Worm (Caenorhabditis elegans) whole organism, midembryonic: ENCODE data around the gene T07D3.2.

ENCODE experiments used
- T22C8.4 ChIP-seq: fragments of 200-800 bp; sonication (Bioruptor generic); IDR thresholded peaks from 2 replicates; pipeline ENCODE4 v1.3.6; 2022; ENCODE audit warnings: missing genetic modification characterization, missing compliant biosample characterization
- cog-1 ChIP-seq: sonication (generic microtip); optimal IDR thresholded peaks from 2 replicates; lab custom pipeline; 2016; ENCODE audit warnings: missing genetic modification characterization, missing compliant biosample characterization
- flt-1 ChIP-seq: fragments of 200-800 bp; sonication (Bioruptor generic); IDR thresholded peaks from 2 replicates; pipeline ENCODE4 v1.3.6; 2022; ENCODE audit warnings: missing genetic modification characterization, missing compliant biosample characterization
- klf-2 ChIP-seq: fragments of 200-800 bp; sonication (Bioruptor generic); conservative IDR thresholded peaks from 2 replicates; pipeline ENCODE4 v1.3.6; 2022; ENCODE audit warnings: missing genetic modification reagents, missing genetic modification characterization, missing compliant biosample characterization
- med-1 ChIP-seq: sonication (generic microtip); optimal IDR thresholded peaks from 2 replicates; lab custom pipeline; 2017; ENCODE audit warnings: missing genetic modification characterization, mild to moderate bottlenecking, missing compliant biosample characterization, antibody characterized with exemption, missing genetic modification reagents; ENCODE audit not compliant: insufficient read depth
- ref-1 ChIP-seq: fragments of 200-800 bp; sonication (Bioruptor generic); conservative IDR thresholded peaks from 2 replicates; pipeline ENCODE4 v1.3.6; 2022; ENCODE audit warnings: missing genetic modification reagents, missing genetic modification characterization, missing compliant biosample characterization
- tab-1 ChIP-seq: fragments of 200-800 bp; sonication (Bioruptor generic); IDR thresholded peaks from 2 replicates; pipeline ENCODE4 v1.3.6; 2022; ENCODE audit warnings: missing genetic modification characterization, missing compliant biosample characterization
- ztf-23 ChIP-seq: fragments of 200-800 bp; sonication (Bioruptor generic); IDR thresholded peaks from 2 replicates; pipeline ENCODE4 v1.3.6; 2022; ENCODE audit warnings: missing genetic modification reagents, missing genetic modification characterization, missing compliant biosample characterization
- ztf-29 ChIP-seq: fragments of 200-800 bp; sonication (Bioruptor generic); IDR thresholded peaks from 2 replicates; pipeline ENCODE4 v1.3.6; 2022; ENCODE audit warnings: missing genetic modification reagents, missing genetic modification characterization, missing compliant biosample characterization

Gene T07D3.2

DNA sequence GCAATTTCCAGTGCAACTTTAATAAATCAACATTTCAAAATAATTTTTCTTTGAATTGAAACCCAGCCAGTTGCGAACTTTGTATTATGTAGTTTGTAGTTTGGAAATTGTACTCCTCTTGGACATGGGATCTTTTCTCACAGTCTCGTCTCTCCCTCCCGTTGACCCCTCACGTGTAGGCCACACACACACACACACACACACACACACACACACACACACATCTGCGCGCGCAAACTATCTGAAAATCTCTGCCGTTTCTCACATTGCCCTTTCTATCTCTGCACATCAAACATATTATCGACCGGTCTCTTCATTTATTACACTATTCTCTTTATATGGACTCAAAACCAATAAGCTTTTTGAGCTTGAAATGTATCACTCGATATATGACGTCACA is 39.0 kb downstream of the T07D3.2 start, which contains the start of gene fbxc-36:
TSS of gene fbxc-36 (plus strand) at position 205 of the 400 bp plus-strand sequence.
- TF ChIP-seq klf-2 (GFP tag; lab: Robert Waterston, UW) = no peak
- no peak for TF ChIP-seq ztf-29 (GFP tag; lab: Robert Waterston, UW)
- TF ChIP-seq med-1 = no peak
- no peak for TF ChIP-seq tab-1
- no peak for TF ChIP-seq T22C8.4 (GFP tag; lab: Robert Waterston, UW)
- TF ChIP-seq ztf-23 (GFP tag; lab: Robert Waterston, UW) = no peak
- no peak for TF ChIP-seq flt-1 (GFP tag; lab: Robert Waterston, UW)
- TF ChIP-seq cog-1 = no peak
- no peak for TF ChIP-seq ref-1 (GFP tag; lab: Robert Waterston, UW)

- TF ChIP-seq flt-1 (GFP tag; lab: Robert Waterston, UW) (no peak), ztf-29 (GFP tag; lab: Robert Waterston, UW) (no peak), T22C8.4 (GFP tag; lab: Robert Waterston, UW) (no peak), ref-1 (GFP tag; lab: Robert Waterston, UW) (no peak), klf-2 (GFP tag; lab: Robert Waterston, UW) (no peak)
Measured at ce11 chrII:943773-944172, 42.0 kb downstream of the T07D3.2 start, which contains the start of gene clec-43. clec-43 (plus strand) TSS chrII:944066.

ce11 chrII:948091-948490 is 46.4 kb downstream of the T07D3.2 start, which contains the start of gene fbxc-32:
fbxc-32 (minus strand) TSS chrII:948191.
- TF ChIP-seq T22C8.4 (GFP tag; lab: Robert Waterston, UW) (no peak), ztf-23 (GFP tag; lab: Robert Waterston, UW) (no peak), klf-2 (GFP tag; lab: Robert Waterston, UW) (no peak), cog-1 (no peak), med-1 (no peak), flt-1 (GFP tag; lab: Robert Waterston, UW) (no peak), ztf-29 (GFP tag; lab: Robert Waterston, UW) (no peak), tab-1 (no peak)

ce11 chrII:950374-950773 is 48.6 kb downstream of the T07D3.2 start:
- no peak for TF ChIP-seq flt-1 (GFP tag; lab: Robert Waterston, UW)
- no peak for TF ChIP-seq ref-1 (GFP tag; lab: Robert Waterston, UW)

- TF ChIP-seq flt-1 (GFP tag; lab: Robert Waterston, UW) (peak; percentile 61; the same call in 1 of the 2 replicates), med-1 (no peak), ztf-29 (GFP tag; lab: Robert Waterston, UW) (0 out of 2 replicates have a peak, but pooled peaks have one; percentile 18)
Measured at ce11 chrII:953052-953451, 51.3 kb downstream of the T07D3.2 start.
